Worm (Caenorhabditis elegans): ENCODE results near the gene F43C11.6.

F43C11.6 gene

ce11 chrII:2304575-2304974, 37.7 kb upstream of the F43C11.6 start:
- TF ChIP-seq aha-1 (tag) (peak; percentile 23), daf-19 (GFP tag; conservative IDR thresholded peaks at IDR 0.05) (no peak), zfp-2 (tag; optimal IDR thresholded peaks at IDR 0.05) (no peak), dmd-8 (GFP tag; IDR thresholded peaks at IDR 0.05) (no peak)

ce11 chrII:2305507-2305906, 36.7 kb upstream of the F43C11.6 start:
- TF ChIP-seq nhr-28 (tag; optimal IDR thresholded peaks at IDR 0.05) (peak; percentile 61), pqm-1 (tag; optimal IDR thresholded peaks at IDR 0.05) (peak; percentile 93), dmd-6 (GFP tag; IDR thresholded peaks at IDR 0.05) (peak; percentile 10; the same call in 1 of the 2 replicates), aha-1 (tag) (peak; percentile 10), ceh-82 (tag; optimal IDR thresholded peaks at IDR 0.05) (no peak), lin-39 (tag; optimal IDR thresholded peaks at IDR 0.05) (no peak), lin-13 (GFP tag; optimal IDR thresholded peaks at IDR 0.05) (no peak), daf-16 (GFP tag; optimal IDR thresholded peaks at IDR 0.05) (no peak), daf-16 (tag; optimal IDR thresholded peaks at IDR 0.05) (peak; percentile 52), lin-1 (GFP tag; IDR thresholded peaks at IDR 0.05) (peak; percentile 26; the same call in 1 of the 2 replicates), hlh-30 (tag; optimal IDR thresholded peaks at IDR 0.05; ENCODE audit: insufficient read depth) (no peak)

- TF ChIP-seq nhr-42 (GFP tag; IDR thresholded peaks at IDR 0.05) (no peak), Y48G9A.11 (GFP tag; IDR thresholded peaks at IDR 0.05) (no peak), Y5F2A.4 (GFP tag; optimal IDR thresholded peaks at IDR 0.05) (no peak), unc-130 (GFP tag; optimal IDR thresholded peaks at IDR 0.05) (no peak)
Observed at ce11 chrII:2306741-2307140, 35.5 kb upstream of the F43C11.6 start, which contains the start of gene B0281.3. TSS of gene B0281.3 (plus strand) at chrII:2307041.

ce11 chrII:2312747-2313146, 29.5 kb upstream of the F43C11.6 start, which contains the start of the genes trim-21 and B0281.1:
TSS of gene trim-21 (minus strand) at chrII:2312847.
TSS of gene B0281.1 (plus strand) at chrII:2313067.
- TF ChIP-seq skn-1 (tag; optimal IDR thresholded peaks at IDR 0.05) = no peak
- no peak for TF ChIP-seq mdl-1 (tag; optimal IDR thresholded peaks at IDR 0.05)
- no peak for TF ChIP-seq Y105C5A.15 (GFP tag; IDR thresholded peaks at IDR 0.05)
- no peak for TF ChIP-seq duxl-1 (tag; optimal IDR thresholded peaks at IDR 0.05; ENCODE audit: poor library complexity)
- TF ChIP-seq snpc-1.2 (GFP tag; IDR thresholded peaks at IDR 0.05) = no peak
- TF ChIP-seq ZK546.5 (tag; optimal IDR thresholded peaks at IDR 0.05) = no peak
- TF ChIP-seq tra-1 (GFP tag; IDR thresholded peaks at IDR 0.05) = no peak
- TF ChIP-seq daf-8 (GFP tag; IDR thresholded peaks at IDR 0.05) = no peak
- no peak for TF ChIP-seq F49E8.2 (tag; optimal IDR thresholded peaks at IDR 0.05; ENCODE audit: borderline replicate concordance)
- no peak for TF ChIP-seq lin-39 (tag; optimal IDR thresholded peaks at IDR 0.05)
- TF ChIP-seq attf-4 (tag; optimal IDR thresholded peaks at IDR 0.05) = no peak

ce11 chrII:2317883-2318357, 24.3 kb upstream of the F43C11.6 start, which contains the start of the genes ZK1240.5 and ZK1240.9:
TSS of gene ZK1240.5 (minus strand) at chrII:2317933.
TSS of gene ZK1240.9 (plus strand) at chrII:2318189.
- no peak for TF ChIP-seq hlh-11 (tag; optimal IDR thresholded peaks at IDR 0.05)
- TF ChIP-seq dmd-6 (GFP tag; IDR thresholded peaks at IDR 0.05) = 0 out of 2 replicates have a peak, but pooled peaks have one; percentile 14
- no peak for TF ChIP-seq mes-2 (tag; optimal IDR thresholded peaks at IDR 0.05; ENCODE audit: poor library complexity, severe bottlenecking)
- no peak for TF ChIP-seq zag-1 (tag; optimal IDR thresholded peaks at IDR 0.05)
- peak; percentile 76 for TF ChIP-seq pqm-1 (tag; optimal IDR thresholded peaks at IDR 0.05)
- no peak for TF ChIP-seq dmd-9 (GFP tag; IDR thresholded peaks at IDR 0.05)
- TF ChIP-seq hif-1 (tag; optimal IDR thresholded peaks at IDR 0.05) = no peak
- TF ChIP-seq mxl-2 (GFP tag; conservative IDR thresholded peaks at IDR 0.05) = no peak
- peak; percentile 9; the same call in 1 of the 2 replicates for TF ChIP-seq php-3 (GFP tag; IDR thresholded peaks at IDR 0.05)
- TF ChIP-seq duxl-1 (tag; optimal IDR thresholded peaks at IDR 0.05; ENCODE audit: poor library complexity) = no peak
- TF ChIP-seq unc-62 (GFP tag; optimal IDR thresholded peaks at IDR 0.05 in 1 of 2) = peak in 1 of 2 experiments; percentile 72
- no peak for TF ChIP-seq unc-62 (tag; optimal IDR thresholded peaks at IDR 0.05)
- peak; percentile 26 for TF ChIP-seq nhr-28 (tag; optimal IDR thresholded peaks at IDR 0.05)
- no peak for TF ChIP-seq nhr-11 (tag; optimal IDR thresholded peaks at IDR 0.05)
- peak; percentile 22 for TF ChIP-seq aha-1 (tag)

Measured in whole organism, L4 larva.